Worm (Caenorhabditis elegans): ENCODE measurements around the gene Y66D12A.21.

Y66D12A.21 gene

ce11 chrIII:11470311-11470858 lies 34.7 kb downstream of the Y66D12A.21 start, which contains the start of gene bed-2:
TSS of gene bed-2 (minus strand) at chrIII:11470808.
- TF ChIP-seq W03F9.2 (tag; optimal IDR thresholded peaks at IDR 0.05) = no peak
- TF ChIP-seq dao-5 (tag; optimal IDR thresholded peaks at IDR 0.05) = no peak
- TF ChIP-seq him-1 (tag; optimal IDR thresholded peaks at IDR 0.05) = no peak

- no peak for TF ChIP-seq dao-5 (tag; optimal IDR thresholded peaks at IDR 0.05)
- TF ChIP-seq W03F9.2 (tag; optimal IDR thresholded peaks at IDR 0.05) = no peak
- no peak for TF ChIP-seq him-1 (tag; optimal IDR thresholded peaks at IDR 0.05)
Measured at ce11 chrIII:11467631-11468481, 37.2 kb downstream of the Y66D12A.21 start.

- TF ChIP-seq dao-5 (tag; optimal IDR thresholded peaks at IDR 0.05) = no peak
- no peak for TF ChIP-seq him-1 (tag; optimal IDR thresholded peaks at IDR 0.05)
- TF ChIP-seq W03F9.2 (tag; optimal IDR thresholded peaks at IDR 0.05) = no peak
Measured at ce11 chrIII:11466420-11467188, 38.5 kb downstream of the Y66D12A.21 start.

- TF ChIP-seq him-1 (tag; optimal IDR thresholded peaks at IDR 0.05) (no peak), W03F9.2 (tag; optimal IDR thresholded peaks at IDR 0.05) (no peak), dao-5 (tag; optimal IDR thresholded peaks at IDR 0.05) (no peak)
Measured at ce11 chrIII:11465394-11465948, 39.6 kb downstream of the Y66D12A.21 start.

ce11 chrIII:11463726-11464125 lies 41.4 kb downstream of the Y66D12A.21 start:
- TF ChIP-seq him-1 (tag; optimal IDR thresholded peaks at IDR 0.05) (no peak), dao-5 (tag; optimal IDR thresholded peaks at IDR 0.05) (no peak), W03F9.2 (tag; optimal IDR thresholded peaks at IDR 0.05) (no peak)

ce11 chrIII:11462332-11462731 lies 42.8 kb downstream of the Y66D12A.21 start:
- no peak for TF ChIP-seq dao-5 (tag; optimal IDR thresholded peaks at IDR 0.05)

- no peak for TF ChIP-seq W03F9.2 (tag; optimal IDR thresholded peaks at IDR 0.05)
- TF ChIP-seq him-1 (tag; optimal IDR thresholded peaks at IDR 0.05) = no peak
- TF ChIP-seq dao-5 (tag; optimal IDR thresholded peaks at IDR 0.05) = no peak
Measured at ce11 chrIII:11459802-11460201, 45.3 kb downstream of the Y66D12A.21 start.

- TF ChIP-seq W03F9.2 (tag; optimal IDR thresholded peaks at IDR 0.05) = no peak
- no peak for TF ChIP-seq him-1 (tag; optimal IDR thresholded peaks at IDR 0.05)
- TF ChIP-seq dao-5 (tag; optimal IDR thresholded peaks at IDR 0.05) = no peak
Measured at ce11 chrIII:11459041-11459440, 46.1 kb downstream of the Y66D12A.21 start.

- TF ChIP-seq W03F9.2 (tag; optimal IDR thresholded peaks at IDR 0.05) (no peak), him-1 (tag; optimal IDR thresholded peaks at IDR 0.05) (no peak), dao-5 (tag; optimal IDR thresholded peaks at IDR 0.05) (no peak)
Measured at ce11 chrIII:11457911-11458310, 47.2 kb downstream of the Y66D12A.21 start.

ce11 chrIII:11456577-11456976 lies 48.5 kb downstream of the Y66D12A.21 start, which contains the start of gene plr-1:
TSS of gene plr-1 (plus strand) at chrIII:11456877.
- TF ChIP-seq dao-5 (tag; optimal IDR thresholded peaks at IDR 0.05) (no peak), W03F9.2 (tag; optimal IDR thresholded peaks at IDR 0.05) (no peak), him-1 (tag; optimal IDR thresholded peaks at IDR 0.05) (no peak)

ce11 chrIII:11453970-11454369 lies 51.1 kb downstream of the Y66D12A.21 start:
- TF ChIP-seq him-1 (tag; optimal IDR thresholded peaks at IDR 0.05) (no peak), W03F9.2 (tag; optimal IDR thresholded peaks at IDR 0.05) (no peak), dao-5 (tag; optimal IDR thresholded peaks at IDR 0.05) (no peak)

Measured in whole organism, L4/young adult.